Worm (Caenorhabditis elegans): ENCODE results near the gene mpz-5.

ce11 chrIV:10349871-10350640 lies 23.6 kb downstream of the mpz-5 start, which contains the start of the genes unc-43 and Y43C5B.3:
- TF ChIP-seq flt-1 (GFP tag; IDR thresholded peaks at IDR 0.05) (no peak), ref-1 (GFP tag; conservative IDR thresholded peaks at IDR 0.05) (no peak)
